Worm (Caenorhabditis elegans): ENCODE results near the gene frpr-8.
A peak's percentile ranks its signal among the peaks of the same experiment; 100 is the strongest.

frpr-8 gene

ce11 chrX:8697517-8697916, at the start of gene frpr-8:
frpr-8 (plus strand) TSS chrX:8697817.
- no peak for TF ChIP-seq sdc-2 (tag; optimal IDR thresholded peaks at IDR 0.05)
- TF ChIP-seq ceh-14 (tag; optimal IDR thresholded peaks at IDR 0.05), result no peak
- TF ChIP-seq che-1 (tag; optimal IDR thresholded peaks at IDR 0.05), result no peak
- no peak for TF ChIP-seq ceh-45 (GFP tag; IDR thresholded peaks at IDR 0.05)
- TF ChIP-seq Y22D7AL.16 (tag; optimal IDR thresholded peaks at IDR 0.05), result no peak
- TF ChIP-seq T23F11.4 (GFP tag; optimal IDR thresholded peaks at IDR 0.05), result no peak
- no peak for TF ChIP-seq madf-2 (tag; optimal IDR thresholded peaks at IDR 0.05)
- TF ChIP-seq hlh-15 (tag; optimal IDR thresholded peaks at IDR 0.05), result no peak
- no peak for TF ChIP-seq pros-1 (tag; optimal IDR thresholded peaks at IDR 0.05)
- TF ChIP-seq ceh-19 (GFP tag; optimal IDR thresholded peaks at IDR 0.05), result no peak
- no peak for TF ChIP-seq ttx-3 (tag; optimal IDR thresholded peaks at IDR 0.05)
- TF ChIP-seq unc-3 (GFP tag; conservative IDR thresholded peaks at IDR 0.05), result no peak
- TF ChIP-seq unc-3 (tag; optimal IDR thresholded peaks at IDR 0.05), result no peak
- TF ChIP-seq lim-6 (tag; optimal IDR thresholded peaks at IDR 0.05), result no peak
- TF ChIP-seq rnt-1 (tag; optimal IDR thresholded peaks at IDR 0.05), result no peak
- TF ChIP-seq zip-5 (tag; optimal IDR thresholded peaks at IDR 0.05), result no peak
- no peak for TF ChIP-seq ceh-31 (tag; optimal IDR thresholded peaks at IDR 0.05)
- no peak for TF ChIP-seq ceh-22 (tag; optimal IDR thresholded peaks at IDR 0.05)

- TF ChIP-seq ceh-34 (tag; optimal IDR thresholded peaks at IDR 0.05) (no peak), ceh-2 (tag; optimal IDR thresholded peaks at IDR 0.05) (no peak), che-1 (tag; optimal IDR thresholded peaks at IDR 0.05) (no peak), C08G9.2 (tag; optimal IDR thresholded peaks at IDR 0.05) (no peak), ceh-31 (tag; optimal IDR thresholded peaks at IDR 0.05) (peak; percentile 20), unc-42 (tag; optimal IDR thresholded peaks at IDR 0.05) (peak; percentile 90)
Observed at ce11 chrX:8648582-8648981, 49.0 kb upstream of the frpr-8 start.

ce11 chrX:8650535-8650934, 47.1 kb upstream of the frpr-8 start:
- TF ChIP-seq fkh-6 (tag; optimal IDR thresholded peaks at IDR 0.05) (no peak), pha-4 (tag; optimal IDR thresholded peaks at IDR 0.05) (no peak), F13H6.1 (tag; optimal IDR thresholded peaks at IDR 0.05) (no peak), dve-1 (tag; optimal IDR thresholded peaks at IDR 0.05) (no peak), C38D4.7 (GFP tag; optimal IDR thresholded peaks at IDR 0.05) (peak; percentile 18), sox-4 (tag; optimal IDR thresholded peaks at IDR 0.05) (no peak), ceh-45 (GFP tag; IDR thresholded peaks at IDR 0.05) (no peak), K09A11.1 (tag; optimal IDR thresholded peaks at IDR 0.05; ENCODE audit: insufficient read depth) (no peak), tbx-2 (tag; optimal IDR thresholded peaks at IDR 0.05) (no peak), nfya-1 (tag; optimal IDR thresholded peaks at IDR 0.05) (no peak), elt-2 (tag; optimal IDR thresholded peaks at IDR 0.05) (peak; percentile 0), ets-4 (tag; optimal IDR thresholded peaks at IDR 0.05) (no peak), pros-1 (tag; optimal IDR thresholded peaks at IDR 0.05) (no peak), mec-3 (tag; optimal IDR thresholded peaks at IDR 0.05; ENCODE audit: borderline replicate concordance) (no peak), che-1 (tag; optimal IDR thresholded peaks at IDR 0.05) (peak; percentile 31), ceh-2 (tag; optimal IDR thresholded peaks at IDR 0.05) (no peak)

- TF ChIP-seq ceh-24 (tag; optimal IDR thresholded peaks at IDR 0.05), result no peak
- no peak for TF ChIP-seq sox-4 (tag; optimal IDR thresholded peaks at IDR 0.05)
- no peak for TF ChIP-seq fax-1 (tag; optimal IDR thresholded peaks at IDR 0.05)
- TF ChIP-seq ceh-34 (tag; optimal IDR thresholded peaks at IDR 0.05), result no peak
- TF ChIP-seq hlh-8 (tag; optimal IDR thresholded peaks at IDR 0.05), result no peak
- no peak for TF ChIP-seq syd-9 (tag; optimal IDR thresholded peaks at IDR 0.05)
- no peak for TF ChIP-seq F13H6.1 (tag; optimal IDR thresholded peaks at IDR 0.05)
- TF ChIP-seq nfya-1 (tag; optimal IDR thresholded peaks at IDR 0.05), result no peak
- TF ChIP-seq mec-3 (tag; optimal IDR thresholded peaks at IDR 0.05; ENCODE audit: borderline replicate concordance), result no peak
- TF ChIP-seq ref-2 (tag; optimal IDR thresholded peaks at IDR 0.05), result no peak
- TF ChIP-seq odd-2 (tag; optimal IDR thresholded peaks at IDR 0.05), result no peak
- TF ChIP-seq dve-1 (tag; optimal IDR thresholded peaks at IDR 0.05), result no peak
- TF ChIP-seq pros-1 (tag; optimal IDR thresholded peaks at IDR 0.05), result no peak
- no peak for TF ChIP-seq K09A11.1 (tag; optimal IDR thresholded peaks at IDR 0.05; ENCODE audit: insufficient read depth)
- no peak for TF ChIP-seq hlh-6 (tag; optimal IDR thresholded peaks at IDR 0.05)
- no peak for TF ChIP-seq tbx-2 (tag; optimal IDR thresholded peaks at IDR 0.05)
- no peak for TF ChIP-seq ceh-45 (GFP tag; IDR thresholded peaks at IDR 0.05)
Observed at ce11 chrX:8656019-8656418, 41.6 kb upstream of the frpr-8 start.

Measured in whole organism, late embryonic.